Worm (Caenorhabditis elegans) whole organism, L4/young adult: Measurements from ENCODE around the gene dhs-11.

Source experiments
- W03F9.2 ChIP-seq: fragments of 150-350 bp; optimal IDR thresholded peaks from 2 replicates; lab custom pipeline; 2014; ENCODE audit warnings: missing biosample characterization, missing genetic modification characterization
- dao-5 ChIP-seq: sonication (generic microtip); optimal IDR thresholded peaks from 2 replicates; lab custom pipeline; 2016; ENCODE audit warnings: missing genotype, missing genetic modification characterization, moderate library complexity, missing compliant biosample characterization
- him-1 ChIP-seq: sonication (generic microtip); optimal IDR thresholded peaks from 2 replicates; lab custom pipeline; 2016; ENCODE audit warnings: missing genotype, missing genetic modification reagents, missing genetic modification characterization, missing compliant biosample characterization

Gene dhs-11

ce11 chrIII:10649219-10649618, 6.6 kb upstream of the dhs-11 start, which contains the start of gene emg-1:
Gene emg-1, plus strand, starts transcription at chrIII:10649519.
- TF ChIP-seq him-1 (no peak), W03F9.2 (tag; lab: Kevin White, UChicago) (no peak), dao-5 (no peak)

- TF ChIP-seq him-1, result no peak
- no peak for TF ChIP-seq W03F9.2 (tag; lab: Kevin White, UChicago)
- TF ChIP-seq dao-5, result no peak
These were observed 3.4 kb upstream of the dhs-11 start, which contains the start of gene orc-4 for ce11 chrIII:10646094-10646493. Gene orc-4, plus strand, starts transcription at chrIII:10646170.

- TF ChIP-seq him-1, result no peak
- TF ChIP-seq W03F9.2 (tag; lab: Kevin White, UChicago), result no peak
- no peak for TF ChIP-seq dao-5
These were observed 4.2 kb downstream of the dhs-11 start, which contains the start of gene Y39A1A.27 for ce11 chrIII:10638339-10639021. Gene Y39A1A.27, plus strand, starts transcription at chrIII:10638971.

- no peak for TF ChIP-seq dao-5
These were observed 4.7 kb downstream of the dhs-11 start for ce11 chrIII:10637933-10638332.

ce11 chrIII:10636493-10637031, 6.1 kb downstream of the dhs-11 start:
- TF ChIP-seq W03F9.2 (tag; lab: Kevin White, UChicago), result no peak
- TF ChIP-seq him-1, result no peak
- TF ChIP-seq dao-5, result no peak

ce11 chrIII:10634576-10634975, 8.1 kb downstream of the dhs-11 start:
- no peak for TF ChIP-seq W03F9.2 (tag; lab: Kevin White, UChicago)
- TF ChIP-seq dao-5, result no peak

- TF ChIP-seq him-1 (no peak), dao-5 (peak; percentile 64)
These were observed 8.6 kb downstream of the dhs-11 start for ce11 chrIII:10634034-10634433.

ce11 chrIII:10633403-10633674, 9.3 kb downstream of the dhs-11 start, which contains the start of gene Y39A1A.9:
Gene Y39A1A.9, minus strand, starts transcription at chrIII:10633501.
- TF ChIP-seq dao-5, result no peak

ce11 chrIII:10632590-10633402, 9.9 kb downstream of the dhs-11 start, which contains the start of gene Y39A1A.10:
Gene Y39A1A.10, plus strand, starts transcription at chrIII:10632728.
- TF ChIP-seq W03F9.2 (tag; lab: Kevin White, UChicago) (no peak), dao-5 (no peak), him-1 (no peak)

ce11 chrIII:10631870-10632509, 10.7 kb downstream of the dhs-11 start:
- TF ChIP-seq dao-5 (no peak), W03F9.2 (tag; lab: Kevin White, UChicago) (no peak), him-1 (no peak)

- TF ChIP-seq W03F9.2 (tag; lab: Kevin White, UChicago), result no peak
These were observed 12.9 kb downstream of the dhs-11 start for ce11 chrIII:10629795-10630194.

- TF ChIP-seq dao-5 (no peak), W03F9.2 (tag; lab: Kevin White, UChicago) (no peak), him-1 (no peak)
These were observed 13.6 kb downstream of the dhs-11 start, which contains the start of gene swt-4 for ce11 chrIII:10629043-10629442. Gene swt-4, minus strand, starts transcription at chrIII:10629143.

ce11 chrIII:10628360-10628759, 14.3 kb downstream of the dhs-11 start:
- no peak for TF ChIP-seq him-1
- no peak for TF ChIP-seq dao-5
- TF ChIP-seq W03F9.2 (tag; lab: Kevin White, UChicago), result no peak

ce11 chrIII:10624564-10624963, 18.1 kb downstream of the dhs-11 start:
- TF ChIP-seq W03F9.2 (tag; lab: Kevin White, UChicago) (peak; percentile 5), him-1 (peak; percentile 45), dao-5 (peak; percentile 21)

ce11 chrIII:10621208-10621607, 21.5 kb downstream of the dhs-11 start, which contains the start of the genes lron-10 and hpr-9:
Gene lron-10, minus strand, starts transcription at chrIII:10621369.
Gene hpr-9, plus strand, starts transcription at chrIII:10621551.
- TF ChIP-seq W03F9.2 (tag; lab: Kevin White, UChicago) (peak; percentile 78), him-1 (peak; percentile 78), dao-5 (no peak)
